Worm (Caenorhabditis elegans): ENCODE data around the gene abcf-3.

Gene abcf-3

DNA sequence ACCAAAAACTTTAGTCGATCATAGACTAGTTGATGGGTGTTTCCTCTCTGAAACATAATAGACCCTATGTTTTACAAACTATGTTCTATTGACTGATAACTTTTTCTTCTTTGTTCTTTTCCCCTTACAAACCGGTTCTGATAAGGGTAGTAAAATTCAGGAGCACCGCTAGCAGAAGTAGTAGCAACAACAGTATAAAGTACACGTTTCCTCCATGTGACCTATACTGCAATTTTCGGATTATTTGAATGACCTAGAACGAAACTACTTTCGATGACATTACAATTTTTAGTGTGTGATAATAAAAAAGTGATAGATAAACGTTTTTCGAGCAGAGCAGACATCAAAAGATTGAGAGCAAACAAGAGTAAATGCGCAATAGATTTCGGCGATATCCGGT is 7.1 kb downstream of the abcf-3 start (continued):
- TF ChIP-seq lin-11 (tag; optimal IDR thresholded peaks at IDR 0.05) (no peak), nhr-237 (tag; optimal IDR thresholded peaks at IDR 0.05) (no peak), egl-27 (tag; optimal IDR thresholded peaks at IDR 0.05) (no peak), ama-1 (optimal IDR thresholded peaks at IDR 0.05) (no peak), unc-39 (tag; optimal IDR thresholded peaks at IDR 0.05) (no peak), crh-2 (tag; optimal IDR thresholded peaks at IDR 0.05) (peak; percentile 68), lin-13 (GFP tag; optimal IDR thresholded peaks at IDR 0.05) (no peak), sem-4 (tag; optimal IDR thresholded peaks at IDR 0.05) (no peak), nhr-12 (tag; optimal IDR thresholded peaks at IDR 0.05) (no peak), dmd-4 (tag; optimal IDR thresholded peaks at IDR 0.05) (no peak), F13H6.1 (tag; optimal IDR thresholded peaks at IDR 0.05) (peak; percentile 57), ztf-4 (tag; optimal IDR thresholded peaks at IDR 0.05) (no peak), nhr-77 (tag; optimal IDR thresholded peaks at IDR 0.05) (no peak), elt-3 (tag; optimal IDR thresholded peaks at IDR 0.05) (no peak), lsy-2 (tag; optimal IDR thresholded peaks at IDR 0.05) (no peak), ztf-1 (GFP tag; conservative IDR thresholded peaks at IDR 0.05) (no peak), nhr-11 (tag; optimal IDR thresholded peaks at IDR 0.05) (no peak), gmeb-1 (tag; optimal IDR thresholded peaks at IDR 0.05) (peak; percentile 36)

DNA sequence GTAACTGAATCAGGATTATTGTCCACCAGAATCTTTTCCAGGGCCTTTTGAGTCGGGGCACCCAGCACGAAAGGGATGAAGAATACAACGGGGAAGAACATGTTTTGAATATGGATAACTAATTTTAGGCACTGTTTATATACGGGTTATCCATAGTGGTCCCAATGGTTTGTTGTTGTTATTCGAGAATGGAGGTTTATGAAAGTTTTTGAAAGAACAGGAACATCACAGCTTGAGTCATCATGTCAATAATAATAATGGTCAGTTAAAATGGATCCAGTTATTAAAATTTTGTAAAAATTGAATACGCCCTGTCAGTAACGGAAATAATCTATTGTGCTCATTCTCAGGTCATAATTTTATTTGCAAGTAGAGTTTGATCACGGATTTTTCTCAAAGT is 9.9 kb downstream of the abcf-3 start, which contains the start of gene nas-28:
Gene nas-28, minus strand, starts transcription at position 101 of the 400 bp plus-strand sequence.
- no peak for TF ChIP-seq blmp-1 (tag; optimal IDR thresholded peaks at IDR 0.05; ENCODE audit: insufficient read depth)
- TF ChIP-seq ztf-11 (tag; optimal IDR thresholded peaks at IDR 0.05): no peak
- no peak for TF ChIP-seq nhr-6 (tag; optimal IDR thresholded peaks at IDR 0.05)
- no peak for TF ChIP-seq R02D3.7 (tag; optimal IDR thresholded peaks at IDR 0.05)
- TF ChIP-seq nhr-11 (tag; optimal IDR thresholded peaks at IDR 0.05): no peak
- TF ChIP-seq skn-1 (tag; optimal IDR thresholded peaks at IDR 0.05): no peak
- no peak for TF ChIP-seq nhr-25 (tag; optimal IDR thresholded peaks at IDR 0.05)
- no peak for TF ChIP-seq ama-1 (optimal IDR thresholded peaks at IDR 0.05)
- no peak for TF ChIP-seq zag-1 (tag; optimal IDR thresholded peaks at IDR 0.05)
- no peak for TF ChIP-seq alr-1 (tag; optimal IDR thresholded peaks at IDR 0.05)
- no peak for TF ChIP-seq sma-3 (GFP tag; optimal IDR thresholded peaks at IDR 0.05)
- TF ChIP-seq unc-62 (GFP tag; optimal IDR thresholded peaks at IDR 0.05): no peak
- TF ChIP-seq nhr-237 (tag; optimal IDR thresholded peaks at IDR 0.05): no peak
- no peak for TF ChIP-seq nhr-77 (tag; optimal IDR thresholded peaks at IDR 0.05)

DNA sequence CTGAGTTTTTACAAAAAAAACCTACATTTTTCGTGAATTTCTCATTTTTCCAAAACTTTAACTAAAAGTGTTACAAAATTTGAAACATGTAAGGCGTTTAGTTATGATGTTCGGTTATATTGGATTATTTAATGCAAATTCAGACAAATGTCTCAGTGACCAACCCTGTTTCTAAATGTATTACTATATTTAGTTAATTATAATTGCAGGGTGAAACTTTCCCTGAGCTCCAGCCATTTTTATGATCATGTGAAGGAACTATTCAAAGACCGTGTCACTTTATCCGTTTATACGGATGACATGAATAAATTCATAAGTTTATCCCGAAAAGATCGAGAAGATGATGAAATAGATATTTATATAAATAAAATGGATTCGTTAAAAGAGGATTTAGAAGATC is 17.6 kb downstream of the abcf-3 start, which contains the start of gene C23G10.5:
Gene C23G10.5, plus strand, starts transcription at position 301 of the 400 bp plus-strand sequence.
- TF ChIP-seq nhr-77 (tag; optimal IDR thresholded peaks at IDR 0.05) (no peak), R02D3.7 (tag; optimal IDR thresholded peaks at IDR 0.05) (no peak), fos-1 (tag; optimal IDR thresholded peaks at IDR 0.05) (no peak), dmd-4 (tag; optimal IDR thresholded peaks at IDR 0.05) (no peak), peb-1 (tag; optimal IDR thresholded peaks at IDR 0.05) (no peak)

DNA sequence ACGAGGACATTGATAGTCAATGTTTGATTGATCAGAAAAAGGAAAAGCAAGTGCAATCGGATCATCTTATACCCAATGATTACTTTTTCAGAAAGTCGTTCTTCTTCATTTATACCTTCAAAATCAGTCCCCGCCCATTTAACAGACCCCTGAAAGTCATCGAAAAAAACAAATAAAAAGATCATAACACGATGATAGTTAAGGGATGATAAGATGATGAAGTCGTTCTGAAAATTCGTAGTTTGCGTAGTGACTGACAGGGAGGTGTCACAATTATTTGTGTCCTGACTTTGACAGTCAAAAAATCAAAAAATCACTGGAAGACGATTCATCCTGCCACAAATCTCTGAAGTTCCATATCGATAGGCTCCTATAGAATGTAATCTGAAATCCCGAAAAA is 21.3 kb downstream of the abcf-3 start, which contains the start of gene ugt-66:
Gene ugt-66, minus strand, starts transcription at position 101 of the 400 bp plus-strand sequence.
- no peak for TF ChIP-seq gmeb-1 (tag; optimal IDR thresholded peaks at IDR 0.05)
- no peak for TF ChIP-seq peb-1 (tag; optimal IDR thresholded peaks at IDR 0.05)
- no peak for TF ChIP-seq nhr-12 (tag; optimal IDR thresholded peaks at IDR 0.05)
- TF ChIP-seq nhr-23 (tag; optimal IDR thresholded peaks at IDR 0.05): no peak
- TF ChIP-seq egl-27 (tag; optimal IDR thresholded peaks at IDR 0.05): no peak
- TF ChIP-seq lin-13 (GFP tag; optimal IDR thresholded peaks at IDR 0.05): no peak
- TF ChIP-seq sma-9 (GFP tag; optimal IDR thresholded peaks at IDR 0.05): no peak
- no peak for TF ChIP-seq sma-9 (tag; optimal IDR thresholded peaks at IDR 0.05)
- no peak for TF ChIP-seq unc-39 (tag; optimal IDR thresholded peaks at IDR 0.05)
- no peak for TF ChIP-seq nhr-77 (tag; optimal IDR thresholded peaks at IDR 0.05)
- no peak for TF ChIP-seq nhr-25 (tag; optimal IDR thresholded peaks at IDR 0.05)
- no peak for TF ChIP-seq lin-39 (tag; optimal IDR thresholded peaks at IDR 0.05)
- TF ChIP-seq sma-3 (GFP tag; optimal IDR thresholded peaks at IDR 0.05): no peak
- no peak for TF ChIP-seq nhr-6 (tag; optimal IDR thresholded peaks at IDR 0.05)
- TF ChIP-seq nhr-237 (tag; optimal IDR thresholded peaks at IDR 0.05): no peak
- TF ChIP-seq elt-3 (tag; optimal IDR thresholded peaks at IDR 0.05): no peak
- no peak for TF ChIP-seq ztf-11 (tag; optimal IDR thresholded peaks at IDR 0.05)
- TF ChIP-seq ceh-82 (tag; optimal IDR thresholded peaks at IDR 0.05): no peak
- TF ChIP-seq dmd-4 (tag; optimal IDR thresholded peaks at IDR 0.05): no peak
- no peak for TF ChIP-seq ztf-1 (GFP tag; conservative IDR thresholded peaks at IDR 0.05)
- TF ChIP-seq F13H6.1 (tag; optimal IDR thresholded peaks at IDR 0.05): no peak

DNA sequence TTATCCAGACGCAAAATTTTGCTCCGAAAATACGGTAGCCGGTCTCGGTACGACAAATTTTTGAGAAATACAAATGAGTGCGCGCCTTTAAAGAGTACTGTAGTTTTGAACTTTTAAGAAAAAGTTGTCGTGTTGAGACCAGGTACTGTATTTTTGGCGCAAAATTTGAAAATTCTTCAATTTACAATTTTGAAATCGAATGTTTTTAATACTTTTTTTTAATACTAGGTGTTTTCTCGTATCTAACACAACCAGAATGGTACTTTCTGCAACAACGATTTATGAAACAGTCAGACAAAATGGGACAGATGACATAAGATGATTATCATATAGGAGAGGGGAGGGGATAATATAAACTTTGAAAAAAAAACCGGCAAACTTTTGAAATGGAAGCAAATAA is 22.5 kb downstream of the abcf-3 start:
- TF ChIP-seq snpc-4 (tag; optimal IDR thresholded peaks at IDR 0.05) (no peak), nhr-21 (tag; optimal IDR thresholded peaks at IDR 0.05) (no peak), ZK546.5 (tag; optimal IDR thresholded peaks at IDR 0.05) (no peak), nhr-129 (tag; optimal IDR thresholded peaks at IDR 0.05) (no peak), sem-4 (tag; optimal IDR thresholded peaks at IDR 0.05) (no peak), nhr-6 (tag; optimal IDR thresholded peaks at IDR 0.05) (no peak), nhr-25 (tag; optimal IDR thresholded peaks at IDR 0.05) (no peak), unc-62 (GFP tag; optimal IDR thresholded peaks at IDR 0.05) (no peak), F13H6.1 (tag; optimal IDR thresholded peaks at IDR 0.05) (no peak)

Data from whole organism, L2 larva.